Fruit fly (Drosophila melanogaster) whole organism, embryonic: Measurements from ENCODE around the gene CG15286.

Experiments
- ATbp ChIP-seq: fragments of 200-800 bp; sonication (Bioruptor generic); optimal IDR thresholded peaks from 2 replicates; lab custom pipeline; 2017; ENCODE audit warnings: missing biosample characterization, mild to moderate bottlenecking, missing genetic modification characterization, missing genetic modification reagents
- Ada2b ChIP-seq: fragments of 200-800 bp; sonication (Bioruptor generic); IDR thresholded peaks from 2 replicates; pipeline ENCODE4 v1.3.6; 2022; ENCODE audit warnings: missing biosample characterization, missing genetic modification characterization
- Antp ChIP-seq: fragments of 200-800 bp; sonication (Bioruptor generic); optimal IDR thresholded peaks from 3 replicates; lab custom pipeline; 2016; ENCODE audit warnings: missing biosample characterization, missing genetic modification characterization
- Atf3 ChIP-seq: fragments of 200-800 bp; sonication (Bioruptor generic); optimal IDR thresholded peaks from 3 replicates; lab custom pipeline; 2016; ENCODE audit warnings: missing biosample characterization, missing genetic modification characterization
- CG1024 ChIP-seq: fragments of 200-800 bp; sonication (Bioruptor generic); IDR thresholded peaks from 2 replicates; pipeline ENCODE4 v1.3.6; 2022; ENCODE audit warnings: missing biosample characterization, missing genetic modification characterization
- CG12104 ChIP-seq: fragments of 200-800 bp; sonication (Bioruptor generic); optimal IDR thresholded peaks from 3 replicates; lab custom pipeline; 2016; ENCODE audit warnings: missing biosample characterization, missing genetic modification characterization
- CG12744 ChIP-seq: fragments of 200-800 bp; sonication (Bioruptor generic); optimal IDR thresholded peaks from 2 replicates; lab custom pipeline; 2016; ENCODE audit warnings: missing biosample characterization, missing genetic modification characterization
- CG13894 ChIP-seq: fragments of 200-800 bp; sonication (Bioruptor generic); optimal IDR thresholded peaks from 3 replicates; lab custom pipeline; 2018; ENCODE audit warnings: missing biosample characterization, mild to moderate bottlenecking, missing genetic modification characterization, moderate library complexity
- CG14050 ChIP-seq: fragments of 200-800 bp; sonication (Bioruptor generic); IDR thresholded peaks from 3 replicates; pipeline ENCODE4 v1.3.6; 2022; ENCODE audit warnings: missing biosample characterization, missing genetic modification characterization
- CG14667 ChIP-seq: fragments of 200-800 bp; sonication (Bioruptor generic); IDR thresholded peaks from 2 replicates; pipeline ENCODE4 v1.3.6; 2022; ENCODE audit warnings: missing biosample characterization, missing genetic modification characterization
- CG17359 ChIP-seq: fragments of 200-800 bp; sonication (Bioruptor generic); optimal IDR thresholded peaks from 3 replicates; lab custom pipeline; 2018; ENCODE audit warnings: missing biosample characterization, mild to moderate bottlenecking, missing genetic modification characterization, moderate library complexity
- CG17361 ChIP-seq: fragments of 200-800 bp; sonication (Bioruptor generic); IDR thresholded peaks from 3 replicates; pipeline ENCODE4 v1.3.6; 2022; ENCODE audit warnings: missing biosample characterization, missing genetic modification characterization
- CG18011 ChIP-seq: fragments of 200-800 bp; sonication (Bioruptor generic); optimal IDR thresholded peaks from 2 replicates; lab custom pipeline; 2017; ENCODE audit warnings: missing biosample characterization, missing genetic modification characterization, mild to moderate bottlenecking, moderate library complexity, missing genotype
- CG18262 ChIP-seq: fragments of 200-800 bp; optimal IDR thresholded peaks from 3 replicates; lab custom pipeline; 2019; ENCODE audit warnings: missing biosample characterization, mild to moderate bottlenecking, missing genetic modification characterization, moderate library complexity
- CG18599 ChIP-seq: fragments of 200-800 bp; sonication (Bioruptor generic); optimal IDR thresholded peaks from 3 replicates; lab custom pipeline; 2017; ENCODE audit warnings: missing biosample characterization, missing genetic modification characterization, mild to moderate bottlenecking, moderate library complexity, missing genetic modification reagents
- CG2199 ChIP-seq: fragments of 200-800 bp; sonication (Bioruptor generic); IDR thresholded peaks from 3 replicates; pipeline ENCODE4 v1.3.6; 2022; ENCODE audit warnings: missing biosample characterization, missing genetic modification characterization
- CG2712 ChIP-seq: fragments of 200-800 bp; optimal IDR thresholded peaks from 3 replicates; lab custom pipeline; 2019; ENCODE audit warnings: missing biosample characterization, mild to moderate bottlenecking, missing genetic modification characterization, moderate library complexity
- CG30431 ChIP-seq: fragments of 200-800 bp; sonication (Bioruptor generic); optimal IDR thresholded peaks from 2 replicates; lab custom pipeline; 2017; ENCODE audit warnings: missing biosample characterization, missing genetic modification characterization
- CG31441 ChIP-seq: fragments of 200-800 bp; sonication (Bioruptor generic); IDR thresholded peaks from 2 replicates; pipeline ENCODE4 v1.3.6; 2022; ENCODE audit warnings: missing biosample characterization, missing genetic modification characterization
- CG3281 ChIP-seq: fragments of 200-800 bp; sonication (Bioruptor generic); optimal IDR thresholded peaks from 3 replicates; lab custom pipeline; 2017; ENCODE audit warnings: missing biosample characterization, mild to moderate bottlenecking, missing genetic modification characterization
- CG42726 ChIP-seq: fragments of 200-800 bp; sonication (Bioruptor generic); IDR thresholded peaks from 2 replicates; pipeline ENCODE4 v1.3.6; 2022; ENCODE audit warnings: missing biosample characterization, missing genetic modification characterization; ENCODE audit not compliant: partially characterized antibody
- CG4730 ChIP-seq: fragments of 200-800 bp; sonication (Bioruptor generic); IDR thresholded peaks from 2 replicates; pipeline ENCODE4 v1.3.6; 2022; ENCODE audit warnings: missing biosample characterization, missing genetic modification characterization
- CG6272 ChIP-seq: fragments of 200-800 bp; sonication (Bioruptor generic); IDR thresholded peaks from 2 replicates; pipeline ENCODE4 v1.3.6; 2022; ENCODE audit warnings: missing biosample characterization, missing genetic modification characterization
- CG7556 ChIP-seq: fragments of 200-800 bp; sonication (Bioruptor generic); optimal IDR thresholded peaks from 2 replicates; lab custom pipeline; 2017; ENCODE audit warnings: missing biosample characterization, mild to moderate bottlenecking, missing genetic modification characterization
- CG9215 ChIP-seq: fragments of 200-800 bp; sonication (Bioruptor generic); IDR thresholded peaks from 2 replicates; pipeline ENCODE4 v1.3.6; 2022; ENCODE audit warnings: missing biosample characterization, missing genetic modification characterization
- CG9797 ChIP-seq: fragments of 200-800 bp; sonication (Bioruptor generic); optimal IDR thresholded peaks from 3 replicates; lab custom pipeline; 2018; ENCODE audit warnings: missing biosample characterization, mild to moderate bottlenecking, missing genetic modification characterization
- Camta ChIP-seq: fragments of 200-800 bp; sonication (Bioruptor generic); optimal IDR thresholded peaks from 2 replicates; lab custom pipeline; 2016; ENCODE audit warnings: missing biosample characterization, missing genetic modification characterization
- D19A ChIP-seq: fragments of 200-800 bp; optimal IDR thresholded peaks from 3 replicates; lab custom pipeline; 2019; ENCODE audit warnings: missing biosample characterization, mild to moderate bottlenecking, missing genetic modification characterization, moderate library complexity
- Deaf1 ChIP-seq: fragments of 200-800 bp; optimal IDR thresholded peaks from 3 replicates; lab custom pipeline; 2019; ENCODE audit warnings: missing biosample characterization, mild to moderate bottlenecking, missing genetic modification characterization, moderate library complexity
- E2f1 ChIP-seq: fragments of 200-800 bp; sonication (Bioruptor generic); IDR thresholded peaks from 2 replicates; pipeline ENCODE4 v1.3.6; 2022; ENCODE audit warnings: missing biosample characterization, missing genetic modification characterization
- Eip74EF ChIP-seq, 2 experiments: fragments of 200-800 bp in 1 of 2; fragments of >200 bp in 1 of 2; sonication (Bioruptor generic) in 1 of 2; optimal IDR thresholded peaks; 2 replicates each; lab custom pipeline; 2017 to 2019; ENCODE audit warnings: missing biosample characterization in 2 of 2, missing genetic modification characterization in 2 of 2, mild to moderate bottlenecking in 1 of 2, moderate library complexity in 1 of 2
- Ets97D ChIP-seq: fragments of 200-800 bp; sonication (Bioruptor generic); optimal IDR thresholded peaks from 3 replicates; lab custom pipeline; 2016; ENCODE audit warnings: missing biosample characterization, missing genetic modification characterization
- Fer1 ChIP-seq: fragments of 200-800 bp; sonication (Bioruptor generic); optimal IDR thresholded peaks from 2 replicates; lab custom pipeline; 2017; ENCODE audit warnings: missing biosample characterization, mild to moderate bottlenecking, missing genetic modification characterization
- Hmr ChIP-seq: fragments of 200-800 bp; sonication (Bioruptor generic); optimal IDR thresholded peaks from 3 replicates; lab custom pipeline; 2017; ENCODE audit warnings: mild to moderate bottlenecking, missing biosample characterization, missing genetic modification reagents, missing genetic modification characterization
- Hr51 ChIP-seq, 2 experiments: fragments of 200-800 bp; sonication (Bioruptor generic); optimal IDR thresholded peaks; 2 replicates in 1 of 2; 3 replicates in 1 of 2; lab custom pipeline; 2016 to 2018; ENCODE audit warnings: missing biosample characterization in 2 of 2, missing genetic modification characterization in 2 of 2, mild to moderate bottlenecking in 1 of 2, moderate library complexity in 1 of 2
- Hr78 ChIP-seq, 2 experiments: fragments of 200-800 bp in 1 of 2; fragments of >200 bp in 1 of 2; sonication (Bioruptor generic) in 1 of 2; optimal IDR thresholded peaks; 2 replicates each; lab custom pipeline; 2017 to 2019; ENCODE audit warnings: missing biosample characterization in 2 of 2, missing genetic modification characterization in 2 of 2, mild to moderate bottlenecking in 1 of 2, moderate library complexity in 1 of 2
- Mad ChIP-seq: fragments of 200-800 bp; sonication (Bioruptor generic); optimal IDR thresholded peaks from 2 replicates; lab custom pipeline; 2016; ENCODE audit warnings: missing biosample characterization, missing genetic modification characterization
- Max ChIP-seq: fragments of 200-800 bp; sonication (Bioruptor generic); optimal IDR thresholded peaks from 2 replicates; lab custom pipeline; 2016; ENCODE audit warnings: missing biosample characterization, mild to moderate bottlenecking, missing genetic modification characterization
- Meics ChIP-seq: fragments of 200-800 bp; sonication (Bioruptor generic); optimal IDR thresholded peaks from 2 replicates; lab custom pipeline; 2017; ENCODE audit warnings: missing biosample characterization, mild to moderate bottlenecking, missing genetic modification characterization
- Nf-YB ChIP-seq: fragments of 200-800 bp; sonication (Bioruptor generic); optimal IDR thresholded peaks from 3 replicates; lab custom pipeline; 2019; ENCODE audit warnings: missing biosample characterization, mild to moderate bottlenecking, missing genetic modification characterization, moderate library complexity
- Side ChIP-seq: fragments of 200-800 bp; sonication (Bioruptor generic); optimal IDR thresholded peaks from 2 replicates; lab custom pipeline; 2016; ENCODE audit warnings: missing biosample characterization, missing genetic modification characterization
- amos ChIP-seq: fragments of 200-800 bp; sonication (Bioruptor generic); IDR thresholded peaks from 2 replicates; pipeline ENCODE4 v1.3.6; 2022; ENCODE audit warnings: missing biosample characterization, missing genetic modification characterization; ENCODE audit not compliant: partially characterized antibody
- bowl ChIP-seq: fragments of 200-800 bp; sonication (Bioruptor generic); IDR thresholded peaks from 2 replicates; pipeline ENCODE4 v1.3.6; 2022; ENCODE audit warnings: missing biosample characterization, missing genetic modification characterization
- chn ChIP-seq: fragments of 200-800 bp; sonication (Bioruptor generic); optimal IDR thresholded peaks from 2 replicates; lab custom pipeline; 2016; ENCODE audit warnings: missing biosample characterization, missing genetic modification characterization
- cwo ChIP-seq: fragments of 200-800 bp; sonication (Bioruptor generic); optimal IDR thresholded peaks from 3 replicates; lab custom pipeline; 2017; ENCODE audit warnings: missing biosample characterization, missing genetic modification characterization, mild to moderate bottlenecking, moderate library complexity, missing genetic modification reagents
- fd64A ChIP-seq: fragments of 200-800 bp; sonication (Bioruptor generic); optimal IDR thresholded peaks from 3 replicates; lab custom pipeline; 2018; ENCODE audit warnings: missing biosample characterization, mild to moderate bottlenecking, missing genetic modification characterization
- lbe ChIP-seq: fragments of 200-800 bp; sonication (Bioruptor generic); optimal IDR thresholded peaks from 2 replicates; lab custom pipeline; 2016; ENCODE audit warnings: missing biosample characterization, mild to moderate bottlenecking, missing genetic modification characterization
- sim ChIP-seq: fragments of 200-800 bp; sonication (Bioruptor generic); IDR thresholded peaks from 2 replicates; pipeline ENCODE4 v1.3.6; 2022; ENCODE audit warnings: missing biosample characterization, missing genetic modification characterization
- ttk ChIP-seq: fragments of 200-800 bp; sonication (Bioruptor generic); IDR thresholded peaks from 2 replicates; pipeline ENCODE4 v2.1.2; 2022; ENCODE audit warnings: missing biosample characterization, missing genetic modification characterization

The CG15286 gene

DNA sequence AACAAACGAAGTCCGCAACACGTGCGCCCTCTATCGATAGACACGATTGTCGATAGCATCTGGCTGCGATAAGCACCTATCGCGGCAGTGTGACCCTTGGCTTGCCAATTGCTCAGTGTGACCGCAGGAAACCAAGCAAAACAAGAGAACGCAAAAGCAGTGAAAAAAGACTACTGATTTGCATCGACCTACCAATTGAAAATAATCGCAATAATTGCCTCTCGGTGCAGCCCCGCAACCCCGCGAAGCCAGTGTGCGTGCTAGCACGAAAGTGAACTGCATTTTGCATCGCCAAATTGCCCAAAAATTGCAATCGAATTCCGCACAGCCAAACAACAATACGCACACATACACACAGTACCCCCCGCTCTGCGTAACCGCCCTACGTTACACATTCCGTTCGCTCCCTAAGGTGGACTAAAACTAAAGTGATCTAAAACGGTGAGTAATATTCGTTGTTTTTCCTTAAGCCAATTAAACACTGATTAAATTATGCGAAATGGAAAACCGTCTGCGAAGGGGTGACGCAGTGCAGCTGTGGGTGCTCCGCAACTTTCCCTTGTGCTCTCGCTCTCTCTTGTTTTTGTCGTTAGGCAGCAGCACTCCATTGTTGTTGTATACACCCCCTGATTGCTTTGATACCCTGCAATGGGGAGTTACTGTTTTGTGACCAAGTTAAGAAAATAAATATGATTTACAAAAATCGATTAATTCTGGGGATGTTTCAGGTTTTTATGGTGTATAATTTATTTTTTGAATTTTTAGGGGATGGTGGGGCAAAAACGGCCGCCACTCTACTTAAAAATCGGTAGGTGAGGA, 17.2 kb downstream of the CG15286 start, which contains the start of gene Rab14 (continued):
- TF ChIP-seq Eip74EF (GFP tag; optimal IDR thresholded peaks at IDR 0.05; lab: Kevin White, UChicago) (peak in 1 of 2 experiments; percentile 64), ATbp (GFP tag; lab: Kevin White, UChicago) (peak; percentile 84), amos (GFP tag; lab: Robert Waterston, UW) (peak; percentile 93), Atf3 (GFP tag; lab: Kevin White, UChicago) (peak; percentile 70), CG4730 (GFP tag; lab: Robert Waterston, UW) (peak; percentile 49), Max (GFP tag; lab: Kevin White, UChicago) (peak; percentile 95), Mad (peak; percentile 52), CG30431 (peak; percentile 62), Fer1 (peak; percentile 82), E2f1 (peak; percentile 75), Hmr (GFP tag; lab: Kevin White, UChicago) (peak; percentile 89), ttk (peak; percentile 91), lbe (GFP tag; lab: Kevin White, UChicago) (peak; percentile 81), CG14050 (GFP tag; lab: Robert Waterston, UW) (peak; percentile 66), Deaf1 (tag; lab: Kevin White, UChicago) (peak; percentile 45), CG3281 (GFP tag; lab: Kevin White, UChicago) (peak; percentile 84), Ada2b (GFP tag; lab: Robert Waterston, UW) (peak; percentile 77), Nf-YB (GFP tag; lab: Kevin White, UChicago) (peak; percentile 71), CG42726 (GFP tag; lab: Robert Waterston, UW) (peak; percentile 93), chn (peak; percentile 80), Antp (GFP tag; lab: Kevin White, UChicago) (peak; percentile 68), CG6272 (peak; percentile 48), Camta (GFP tag; lab: Kevin White, UChicago) (no peak), CG13894 (peak; percentile 57), CG2199 (GFP tag; lab: Robert Waterston, UW) (peak; percentile 11; the same call in 1 of the 3 replicates), CG1024 (GFP tag; lab: Robert Waterston, UW) (peak; percentile 74), CG12744 (peak; percentile 54), Side (GFP tag; lab: Kevin White, UChicago) (peak; percentile 57), CG18011 (GFP tag; lab: Kevin White, UChicago) (peak; percentile 50), sim (GFP tag; lab: Robert Waterston, UW) (peak; percentile 58; the same call in 1 of the 2 replicates), CG9797 (GFP tag; lab: Kevin White, UChicago) (peak; percentile 99)

DNA sequence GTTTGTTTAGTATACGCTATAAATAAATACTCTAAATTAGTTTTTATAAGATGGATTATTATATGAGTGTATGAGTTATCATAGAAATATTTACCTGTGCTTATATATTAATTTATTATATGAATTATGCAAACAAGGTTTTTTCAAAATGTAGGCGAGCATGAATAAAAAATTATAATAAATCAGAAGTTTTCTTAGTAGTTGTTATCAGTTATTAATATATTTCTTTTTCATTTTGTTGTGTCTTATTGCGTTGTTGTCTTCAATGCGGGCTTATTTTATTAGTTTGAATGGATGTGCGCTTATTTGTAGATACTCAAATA, 17.8 kb downstream of the CG15286 start:
- no peak for TF ChIP-seq Ets97D
- TF ChIP-seq Meics (GFP tag; lab: Kevin White, UChicago): peak; percentile 22
- peak; percentile 2 for TF ChIP-seq CG2712 (tag; lab: Kevin White, UChicago)
- 0 out of 2 replicates have a peak, but pooled peaks have one; percentile 6 for TF ChIP-seq CG31441
- TF ChIP-seq Hr78 (GFP tag; optimal IDR thresholded peaks at IDR 0.05; lab: Kevin White, UChicago): no peak
- TF ChIP-seq D19A: peak; percentile 62
- no peak for TF ChIP-seq fd64A (GFP tag; lab: Kevin White, UChicago)
- 0 out of 2 replicates have a peak, but pooled peaks have one; percentile 3 for TF ChIP-seq CG9215 (GFP tag; lab: Robert Waterston, UW)
- no peak for TF ChIP-seq CG14667 (GFP tag; lab: Robert Waterston, UW)
- no peak for TF ChIP-seq bowl (GFP tag; lab: Robert Waterston, UW)
- TF ChIP-seq cwo: no peak
- TF ChIP-seq CG17359 (tag; lab: Kevin White, UChicago): no peak
- peak; percentile 7 for TF ChIP-seq CG18599 (GFP tag; lab: Kevin White, UChicago)
- 0 out of 3 replicates have a peak, but pooled peaks have one; percentile 29 for TF ChIP-seq CG17361 (GFP tag; lab: Robert Waterston, UW)
- TF ChIP-seq CG18262 (tag; lab: Kevin White, UChicago): peak; percentile 18
- peak in 1 of 2 experiments; percentile 14 for TF ChIP-seq Hr51 (GFP tag; optimal IDR thresholded peaks at IDR 0.05; lab: Kevin White, UChicago)
- peak; percentile 1 for TF ChIP-seq CG12104 (GFP tag; lab: Kevin White, UChicago)
- TF ChIP-seq CG7556 (GFP tag; lab: Kevin White, UChicago): peak; percentile 11
